Fruit fly (Drosophila melanogaster) whole organism, embryonic: ENCODE data around the gene CG5013.

ENCODE experiments used
- Aef1 ChIP-seq: fragments of 200-800 bp; sonication (Bioruptor generic); IDR thresholded peaks from 3 replicates; pipeline ENCODE4 v1.3.6; 2022; ENCODE audit warnings: missing biosample characterization, missing genetic modification characterization
- Antp ChIP-seq: fragments of 200-800 bp; sonication (Bioruptor generic); optimal IDR thresholded peaks from 3 replicates; lab custom pipeline; 2016; ENCODE audit warnings: missing biosample characterization, missing genetic modification characterization
- B-H2 ChIP-seq: fragments of 200-800 bp; sonication (Bioruptor generic); optimal IDR thresholded peaks from 2 replicates; lab custom pipeline; 2018; ENCODE audit warnings: missing biosample characterization, mild to moderate bottlenecking, missing genetic modification characterization
- BEAF-32 ChIP-seq: fragments of 200-800 bp; sonication (Bioruptor generic); optimal IDR thresholded peaks from 3 replicates; lab custom pipeline; 2017; ENCODE audit warnings: missing biosample characterization, missing genetic modification characterization, mild to moderate bottlenecking, moderate library complexity, missing genetic modification reagents
- Blimp-1 ChIP-seq: fragments of 200-800 bp; sonication (Bioruptor generic); optimal IDR thresholded peaks from 3 replicates; lab custom pipeline; 2018; ENCODE audit warnings: missing biosample characterization, missing genetic modification characterization, mild to moderate bottlenecking, moderate library complexity, missing genetic modification reagents
- CG11504 ChIP-seq: fragments of 200-800 bp; sonication (Bioruptor generic); optimal IDR thresholded peaks from 3 replicates; lab custom pipeline; 2019; ENCODE audit warnings: missing biosample characterization, mild to moderate bottlenecking, missing genetic modification characterization, moderate library complexity
- CG11695 ChIP-seq: fragments of 200-800 bp; sonication (Bioruptor generic); IDR thresholded peaks from 3 replicates; pipeline ENCODE4 v1.3.6; 2022; ENCODE audit warnings: missing biosample characterization, missing genetic modification characterization
- CG13296 ChIP-seq: fragments of 200-800 bp; sonication (Bioruptor generic); optimal IDR thresholded peaks from 3 replicates; lab custom pipeline; 2018; ENCODE audit warnings: missing biosample characterization, mild to moderate bottlenecking, missing genetic modification characterization
- CG1603 ChIP-seq: fragments of 200-800 bp; sonication (Bioruptor generic); optimal IDR thresholded peaks from 2 replicates; lab custom pipeline; 2019; ENCODE audit warnings: missing biosample characterization, mild to moderate bottlenecking, missing genetic modification characterization, moderate library complexity
- CG17385 ChIP-seq: fragments of 200-800 bp; sonication (Bioruptor generic); optimal IDR thresholded peaks from 3 replicates; lab custom pipeline; 2018; ENCODE audit warnings: missing biosample characterization, mild to moderate bottlenecking, missing genetic modification characterization
- CG30020 ChIP-seq: fragments of 200-800 bp; optimal IDR thresholded peaks from 2 replicates; lab custom pipeline; 2019; ENCODE audit warnings: missing biosample characterization, mild to moderate bottlenecking, missing genetic modification characterization, moderate library complexity
- CG3065 ChIP-seq: fragments of 200-800 bp; sonication (Bioruptor generic); optimal IDR thresholded peaks from 2 replicates; lab custom pipeline; 2016; ENCODE audit warnings: missing biosample characterization, missing genetic modification characterization
- CG33557 ChIP-seq: fragments of 200-800 bp; sonication (Bioruptor generic); optimal IDR thresholded peaks from 2 replicates; lab custom pipeline; 2019; ENCODE audit warnings: missing biosample characterization, mild to moderate bottlenecking, missing genetic modification characterization, moderate library complexity
- CG9609 ChIP-seq: fragments of 200-800 bp; sonication (Bioruptor generic); optimal IDR thresholded peaks from 3 replicates; lab custom pipeline; 2016; ENCODE audit warnings: missing biosample characterization, missing genetic modification characterization
- D19B ChIP-seq: fragments of 200-800 bp; sonication (Bioruptor generic); optimal IDR thresholded peaks from 2 replicates; lab custom pipeline; 2017; ENCODE audit warnings: missing biosample characterization, mild to moderate bottlenecking, missing genetic modification characterization
- Dll ChIP-seq: fragments of 200-800 bp; sonication (Bioruptor generic); IDR thresholded peaks from 4 replicates; pipeline ENCODE4 v1.3.6; 2022; ENCODE audit warnings: missing biosample characterization, missing genetic modification characterization; ENCODE audit not compliant: partially characterized antibody
- Ets97D ChIP-seq: fragments of 200-800 bp; sonication (Bioruptor generic); optimal IDR thresholded peaks from 3 replicates; lab custom pipeline; 2016; ENCODE audit warnings: missing biosample characterization, missing genetic modification characterization
- HLH3B ChIP-seq: fragments of 200-800 bp; sonication (Bioruptor generic); IDR thresholded peaks from 2 replicates; pipeline ENCODE4 v1.3.6; 2022; ENCODE audit warnings: missing biosample characterization, missing genetic modification characterization
- Hr78 ChIP-seq, 2 experiments: fragments of 200-800 bp in 1 of 2; fragments of >200 bp in 1 of 2; sonication (Bioruptor generic) in 1 of 2; optimal IDR thresholded peaks; 2 replicates each; lab custom pipeline; 2017 to 2019; ENCODE audit warnings: missing biosample characterization in 2 of 2, missing genetic modification characterization in 2 of 2, mild to moderate bottlenecking in 1 of 2, moderate library complexity in 1 of 2
- Med ChIP-seq: fragments of 200-800 bp; sonication (Bioruptor generic); peaks from one replicate; lab custom pipeline; 2016; ENCODE audit warnings: missing biosample characterization, missing genetic modification characterization, mild to moderate bottlenecking, inconsistent platforms, moderate library complexity
- Nf-YC ChIP-seq: fragments of 200-800 bp; optimal IDR thresholded peaks from 3 replicates; lab custom pipeline; 2019; ENCODE audit warnings: missing biosample characterization, mild to moderate bottlenecking, missing genetic modification characterization, moderate library complexity
- NfI ChIP-seq: fragments of 200-800 bp; sonication (Bioruptor generic); optimal IDR thresholded peaks from 3 replicates; lab custom pipeline; 2018; ENCODE audit warnings: missing biosample characterization, mild to moderate bottlenecking, missing genetic modification characterization, moderate library complexity
- Pdp1 ChIP-seq, 2 experiments: fragments of 200-800 bp; sonication (Bioruptor generic); optimal IDR thresholded peaks; 3 replicates each; lab custom pipeline; 2016; ENCODE audit warnings: missing biosample characterization in 2 of 2, missing genetic modification characterization in 2 of 2, mild to moderate bottlenecking in 1 of 2, moderate library complexity in 1 of 2
- Ssrp ChIP-seq: fragments of 200-800 bp; sonication (Bioruptor generic); optimal IDR thresholded peaks from 2 replicates; lab custom pipeline; 2018; ENCODE audit warnings: missing biosample characterization, mild to moderate bottlenecking, missing genetic modification characterization, moderate library complexity
- Xrp1 ChIP-seq: fragments of 200-800 bp; sonication (Bioruptor generic); IDR thresholded peaks from 2 replicates; pipeline ENCODE4 v1.3.6; 2022; ENCODE audit warnings: missing biosample characterization, missing genetic modification characterization
- aop ChIP-seq: fragments of 200-800 bp; sonication (Bioruptor generic); IDR thresholded peaks from 2 replicates; pipeline ENCODE4 v1.3.6; 2022; ENCODE audit warnings: missing biosample characterization, missing genetic modification characterization
- bcd ChIP-seq: fragments of 200-800 bp; sonication (Bioruptor generic); optimal IDR thresholded peaks from 2 replicates; lab custom pipeline; 2017; ENCODE audit warnings: missing biosample characterization, mild to moderate bottlenecking, missing genetic modification characterization
- bsh ChIP-seq, 2 experiments: fragments of 200-800 bp; sonication (Bioruptor generic); optimal IDR thresholded peaks; 2 replicates each; lab custom pipeline; 2017 to 2018; ENCODE audit warnings: mild to moderate bottlenecking in 2 of 2, missing biosample characterization in 2 of 2, missing genetic modification characterization in 2 of 2, moderate library complexity in 1 of 2
- corto ChIP-seq: fragments of 200-800 bp; sonication (Bioruptor generic); optimal IDR thresholded peaks from 2 replicates; lab custom pipeline; 2016; ENCODE audit warnings: missing biosample characterization, mild to moderate bottlenecking, missing genetic modification characterization, moderate library complexity
- dmrt11E ChIP-seq: fragments of 200-800 bp; sonication (Bioruptor generic); optimal IDR thresholded peaks from 3 replicates; lab custom pipeline; 2018; ENCODE audit warnings: missing biosample characterization, mild to moderate bottlenecking, missing genetic modification characterization, moderate library complexity
- dmrt99B ChIP-seq: fragments of 200-800 bp; sonication (Bioruptor generic); optimal IDR thresholded peaks from 2 replicates; lab custom pipeline; 2018; ENCODE audit warnings: missing biosample characterization, mild to moderate bottlenecking, missing genetic modification characterization, moderate library complexity
- dpn ChIP-seq, 2 experiments: fragments of 200-800 bp; sonication (Bioruptor generic); optimal IDR thresholded peaks; 3 replicates each; lab custom pipeline; 2016; ENCODE audit warnings: missing biosample characterization in 2 of 2, missing genetic modification characterization in 2 of 2
- eyg ChIP-seq: fragments of 200-800 bp; sonication (Bioruptor generic); optimal IDR thresholded peaks from 3 replicates; lab custom pipeline; 2016; ENCODE audit warnings: missing biosample characterization, missing genetic modification characterization
- fd3F ChIP-seq: fragments of 200-800 bp; sonication (Bioruptor generic); optimal IDR thresholded peaks from 2 replicates; lab custom pipeline; 2018; ENCODE audit warnings: missing biosample characterization, mild to moderate bottlenecking, missing genetic modification characterization, moderate library complexity
- fd64A ChIP-seq: fragments of 200-800 bp; sonication (Bioruptor generic); optimal IDR thresholded peaks from 3 replicates; lab custom pipeline; 2018; ENCODE audit warnings: missing biosample characterization, mild to moderate bottlenecking, missing genetic modification characterization
- lab ChIP-seq: fragments of 200-800 bp; sonication (Bioruptor generic); optimal IDR thresholded peaks from 3 replicates; lab custom pipeline; 2017; ENCODE audit warnings: missing biosample characterization, missing genetic modification characterization, mild to moderate bottlenecking, moderate library complexity, missing genetic modification reagents
- oc ChIP-seq: fragments of 200-800 bp; sonication (Bioruptor generic); optimal IDR thresholded peaks from 2 replicates; lab custom pipeline; 2018; ENCODE audit warnings: missing biosample characterization, mild to moderate bottlenecking, missing genetic modification characterization, moderate library complexity
- org-1 ChIP-seq: fragments of 200-800 bp; sonication (Bioruptor generic); optimal IDR thresholded peaks from 2 replicates; lab custom pipeline; 2017; ENCODE audit warnings: missing biosample characterization, missing genetic modification characterization
- prd ChIP-seq, 3 experiments: fragments of >200 bp in 2 of 3; fragments of 200-800 bp in 1 of 3; sonication (Bioruptor generic) in 1 of 3; optimal IDR thresholded peaks in 2 of 3; IDR thresholded peaks in 1 of 3; 2 replicates in 2 of 3; 3 replicates in 1 of 3; pipeline versions ENCODE4 v1.3.6 to Lab custom; 2017 to 2022; ENCODE audit warnings: missing biosample characterization in 1 of 3, missing genetic modification characterization in 1 of 3
- run ChIP-seq: fragments of 200-800 bp; sonication (Bioruptor generic); optimal IDR thresholded peaks from 3 replicates; lab custom pipeline; 2018; ENCODE audit warnings: missing biosample characterization, mild to moderate bottlenecking, missing genetic modification characterization
- sens ChIP-seq: fragments of 200-800 bp; sonication (Bioruptor generic); peaks from one replicate; lab custom pipeline; 2016; ENCODE audit warnings: missing biosample characterization, missing genetic modification characterization
- slou ChIP-seq: fragments of 200-800 bp; sonication (Bioruptor generic); optimal IDR thresholded peaks from 3 replicates; lab custom pipeline; 2016; ENCODE audit warnings: missing biosample characterization, missing genetic modification characterization
- tup ChIP-seq: fragments of 200-800 bp; sonication (Bioruptor generic); optimal IDR thresholded peaks from 2 replicates; lab custom pipeline; 2016; ENCODE audit warnings: missing biosample characterization, mild to moderate bottlenecking, missing genetic modification characterization, moderate library complexity
- vfl ChIP-seq: fragments of 200-800 bp; sonication (Bioruptor generic); optimal IDR thresholded peaks from 2 replicates; lab custom pipeline; 2016; ENCODE audit warnings: missing biosample characterization, missing genetic modification characterization
- vvl ChIP-seq: fragments of 200-800 bp; sonication (Bioruptor generic); IDR thresholded peaks from 2 replicates; pipeline ENCODE4 v1.3.6; 2022; ENCODE audit warnings: missing biosample characterization, missing genetic modification characterization
- zfh2 ChIP-seq: fragments of 200-800 bp; sonication (Bioruptor generic); optimal IDR thresholded peaks from 2 replicates; lab custom pipeline; 2016; ENCODE audit warnings: missing biosample characterization, missing genetic modification characterization

The CG5013 gene

DNA sequence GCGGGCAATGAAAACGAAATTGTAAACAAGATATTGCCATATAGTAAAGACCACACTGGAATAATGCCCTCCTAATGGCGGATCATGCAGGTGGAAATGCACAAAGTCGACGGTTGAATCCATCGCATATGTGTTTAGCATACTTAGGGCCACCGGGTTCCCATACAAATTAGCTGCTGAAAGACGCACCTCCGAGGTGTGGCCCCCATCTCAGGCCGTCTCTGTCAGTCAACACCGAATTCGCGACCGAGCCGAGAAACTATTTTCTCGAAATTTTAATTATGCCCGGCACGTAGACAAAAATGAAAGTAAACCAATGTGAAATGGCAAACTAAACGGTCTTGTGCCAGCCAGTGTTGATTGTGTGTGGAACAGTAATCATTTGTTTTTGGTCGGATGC, 28.8 kb downstream of the CG5013 start:
- peak; percentile 55 for TF ChIP-seq Blimp-1 (GFP tag; lab: Kevin White, UChicago)
- TF ChIP-seq dpn (GFP tag; optimal IDR thresholded peaks at IDR 0.05; lab: Kevin White, UChicago) = no peak
- TF ChIP-seq Antp (GFP tag; lab: Kevin White, UChicago) = no peak
- TF ChIP-seq CG13296 (GFP tag; lab: Kevin White, UChicago) = no peak
- no peak for TF ChIP-seq Dll (GFP tag; lab: Robert Waterston, UW)
- peak; percentile 1 for TF ChIP-seq Med (GFP tag; lab: Kevin White, UChicago)
- no peak for TF ChIP-seq Aef1 (GFP tag; lab: Robert Waterston, UW)
- TF ChIP-seq eyg (GFP tag; lab: Kevin White, UChicago) = no peak
- no peak for TF ChIP-seq Ssrp (tag; lab: Kevin White, UChicago)
- TF ChIP-seq vvl (GFP tag; lab: Robert Waterston, UW) = peak; percentile 64; the same call in 1 of the 2 replicates
- TF ChIP-seq Nf-YC = no peak
- no peak for TF ChIP-seq bsh (GFP tag; optimal IDR thresholded peaks at IDR 0.05; lab: Kevin White, UChicago)
- TF ChIP-seq CG17385 (GFP tag; lab: Kevin White, UChicago) = no peak
- TF ChIP-seq vfl (GFP tag; lab: Kevin White, UChicago) = no peak

DNA sequence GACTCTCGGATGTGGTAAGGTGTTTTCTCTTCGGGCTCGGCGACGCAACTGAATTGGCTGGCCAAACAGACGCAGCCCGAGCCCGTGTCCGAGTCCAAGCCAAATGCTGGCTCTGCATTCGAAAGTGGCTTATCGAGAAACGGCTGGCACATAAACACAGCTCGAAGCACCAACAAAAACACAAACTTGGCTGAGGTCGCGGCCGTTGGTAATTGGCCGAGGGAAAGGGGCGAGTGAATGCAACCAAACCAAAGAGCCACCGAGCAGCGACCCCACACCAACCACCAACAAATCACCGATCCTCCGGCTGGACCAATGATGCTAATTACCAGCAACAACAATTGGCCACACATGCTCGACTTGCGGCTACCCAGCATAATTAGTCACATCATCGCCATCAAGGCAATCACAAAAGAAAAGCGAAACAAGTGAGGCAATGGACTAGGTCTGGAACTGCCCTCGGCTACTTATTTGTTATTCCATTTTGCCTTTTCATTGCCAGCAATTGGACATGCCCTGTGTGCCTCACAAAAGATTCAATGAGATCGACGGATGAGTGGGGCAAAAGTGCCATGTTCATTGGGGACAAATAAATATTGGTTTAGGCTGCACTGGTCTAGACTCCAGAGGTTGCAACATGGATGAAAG, 31.6 kb downstream of the CG5013 start, which contains the start of gene CG32855:
Gene CG32855 (minus strand): TSS at position 51 of the 648 bp plus-strand sequence.
- no peak for TF ChIP-seq vfl (GFP tag; lab: Kevin White, UChicago)
- peak; percentile 7 for TF ChIP-seq oc (tag; lab: Kevin White, UChicago)
- no peak for TF ChIP-seq CG11695 (GFP tag; lab: Robert Waterston, UW)
- no peak for TF ChIP-seq bcd (GFP tag; lab: Kevin White, UChicago)
- TF ChIP-seq org-1 (GFP tag; lab: Kevin White, UChicago) = no peak
- TF ChIP-seq zfh2 (GFP tag; lab: Kevin White, UChicago) = no peak
- peak; percentile 38 for TF ChIP-seq dmrt99B (tag; lab: Kevin White, UChicago)
- TF ChIP-seq D19B (GFP tag; lab: Kevin White, UChicago) = peak; percentile 15
- no peak for TF ChIP-seq BEAF-32 (GFP tag; lab: Kevin White, UChicago)
- TF ChIP-seq CG11504 (tag; lab: Kevin White, UChicago) = no peak
- TF ChIP-seq CG9609 (GFP tag; lab: Kevin White, UChicago) = no peak
- peak; percentile 5 for TF ChIP-seq fd64A
- TF ChIP-seq Med (GFP tag; lab: Kevin White, UChicago) = peak; percentile 76
- peak; percentile 13 for TF ChIP-seq dmrt11E (tag; lab: Kevin White, UChicago)
- no peak for TF ChIP-seq B-H2 (GFP tag; lab: Kevin White, UChicago)
- peak in 1 of 2 experiments; percentile 71 for TF ChIP-seq Hr78 (GFP tag; optimal IDR thresholded peaks at IDR 0.05; lab: Kevin White, UChicago)
- no peak for TF ChIP-seq HLH3B (GFP tag; lab: Robert Waterston, UW)
- TF ChIP-seq corto (GFP tag; lab: Kevin White, UChicago) = no peak
- TF ChIP-seq sens (GFP tag; lab: Kevin White, UChicago) = peak; percentile 77
- TF ChIP-seq slou (GFP tag; lab: Kevin White, UChicago) = no peak
- no peak for TF ChIP-seq Xrp1 (GFP tag; lab: Robert Waterston, UW)
- TF ChIP-seq Ets97D (GFP tag; lab: Kevin White, UChicago) = no peak
- TF ChIP-seq CG3065 (GFP tag; lab: Kevin White, UChicago) = no peak
- no peak for TF ChIP-seq fd3F
- peak; percentile 31 for TF ChIP-seq CG1603 (tag; lab: Kevin White, UChicago)
- TF ChIP-seq prd (optimal IDR thresholded peaks at IDR 0.05; lab: Kevin White, UChicago) = no peak
- peak; percentile 20; the same call in 1 of the 3 replicates for TF ChIP-seq prd (GFP tag; IDR thresholded peaks at IDR 0.05; lab: Robert Waterston, UW)
- no peak for TF ChIP-seq tup (GFP tag; lab: Kevin White, UChicago)
- no peak for TF ChIP-seq lab
- no peak for TF ChIP-seq aop (GFP tag; lab: Robert Waterston, UW)
- peak in 1 of 2 experiments; percentile 16 for TF ChIP-seq Pdp1 (GFP tag; optimal IDR thresholded peaks at IDR 0.05; lab: Kevin White, UChicago)
- TF ChIP-seq NfI = no peak
- peak; percentile 19 for TF ChIP-seq CG33557
- 0 out of 2 replicates have a peak, but pooled peaks have one; percentile 20 for TF ChIP-seq vvl (GFP tag; lab: Robert Waterston, UW)
- no peak for TF ChIP-seq CG30020
- TF ChIP-seq run (tag; lab: Kevin White, UChicago) = no peak
